Worm (Caenorhabditis elegans): Measurements from ENCODE around the gene arrd-6.

ce11 chrII:11156160-11156559, 13.6 kb downstream of the arrd-6 start:
- TF ChIP-seq tra-1 (GFP tag; IDR thresholded peaks at IDR 0.05) (no peak), nhr-11 (tag; optimal IDR thresholded peaks at IDR 0.05) (no peak), nhr-10 (tag; optimal IDR thresholded peaks at IDR 0.05) (no peak), nhr-77 (tag; optimal IDR thresholded peaks at IDR 0.05) (peak; percentile 50), arid-1 (GFP tag; conservative IDR thresholded peaks at IDR 0.05) (no peak), nhr-25 (tag; optimal IDR thresholded peaks at IDR 0.05; ENCODE audit: borderline replicate concordance, insufficient read depth) (no peak), egl-27 (tag; optimal IDR thresholded peaks at IDR 0.05) (no peak), egl-43 (GFP tag; IDR thresholded peaks at IDR 0.05) (no peak), ces-1 (GFP tag; optimal IDR thresholded peaks at IDR 0.05) (no peak)
